Fruit fly (Drosophila melanogaster) whole organism, embryonic: ENCODE measurements around the gene Tsp96F.

Experiments used
- Atf3 ChIP-seq: fragments of 200-800 bp; sonication (Bioruptor generic); optimal IDR thresholded peaks from 3 replicates; lab custom pipeline; 2016; ENCODE audit warnings: missing biosample characterization, missing genetic modification characterization
- Atf6 ChIP-seq: fragments of 200-800 bp; sonication (Bioruptor generic); IDR thresholded peaks from 2 replicates; pipeline ENCODE4 v1.3.6; 2022; ENCODE audit warnings: missing biosample characterization, missing genetic modification characterization
- B-H2 ChIP-seq: fragments of 200-800 bp; sonication (Bioruptor generic); optimal IDR thresholded peaks from 2 replicates; lab custom pipeline; 2018; ENCODE audit warnings: missing biosample characterization, mild to moderate bottlenecking, missing genetic modification characterization
- CG11504 ChIP-seq: fragments of 200-800 bp; sonication (Bioruptor generic); optimal IDR thresholded peaks from 3 replicates; lab custom pipeline; 2019; ENCODE audit warnings: missing biosample characterization, mild to moderate bottlenecking, missing genetic modification characterization, moderate library complexity
- CG13287 ChIP-seq: fragments of 200-800 bp; sonication (Bioruptor generic); IDR thresholded peaks from 2 replicates; pipeline ENCODE4 v1.3.6; 2022; ENCODE audit warnings: missing biosample characterization, missing genetic modification characterization; ENCODE audit not compliant: partially characterized antibody
- CG14860 ChIP-seq: fragments of 200-800 bp; sonication (Bioruptor generic); IDR thresholded peaks from 3 replicates; pipeline ENCODE4 v1.3.6; 2022; ENCODE audit warnings: missing biosample characterization, missing genetic modification characterization; ENCODE audit not compliant: partially characterized antibody
- CG15514 ChIP-seq: fragments of 200-800 bp; sonication (Bioruptor generic); optimal IDR thresholded peaks from 3 replicates; lab custom pipeline; 2017; ENCODE audit warnings: missing biosample characterization, missing genetic modification characterization, mild to moderate bottlenecking, moderate library complexity, missing genetic modification reagents
- CG17186 ChIP-seq: fragments of 200-800 bp; sonication (Bioruptor generic); optimal IDR thresholded peaks from 3 replicates; lab custom pipeline; 2017; ENCODE audit warnings: missing biosample characterization, missing genetic modification reagents, missing genetic modification characterization
- CG30020 ChIP-seq: fragments of 200-800 bp; optimal IDR thresholded peaks from 2 replicates; lab custom pipeline; 2019; ENCODE audit warnings: missing biosample characterization, mild to moderate bottlenecking, missing genetic modification characterization, moderate library complexity
- CG31441 ChIP-seq: fragments of 200-800 bp; sonication (Bioruptor generic); IDR thresholded peaks from 2 replicates; pipeline ENCODE4 v1.3.6; 2022; ENCODE audit warnings: missing biosample characterization, missing genetic modification characterization
- CG33213 ChIP-seq: fragments of 200-800 bp; sonication (Bioruptor generic); optimal IDR thresholded peaks from 3 replicates; lab custom pipeline; 2016; ENCODE audit warnings: missing biosample characterization, missing genetic modification characterization
- CG3407 ChIP-seq: fragments of 200-800 bp; sonication (Bioruptor generic); optimal IDR thresholded peaks from 2 replicates; lab custom pipeline; 2018; ENCODE audit warnings: missing biosample characterization, mild to moderate bottlenecking, missing genetic modification characterization
- CG42726 ChIP-seq: fragments of 200-800 bp; sonication (Bioruptor generic); IDR thresholded peaks from 2 replicates; pipeline ENCODE4 v1.3.6; 2022; ENCODE audit warnings: missing biosample characterization, missing genetic modification characterization; ENCODE audit not compliant: partially characterized antibody
- CG4328 ChIP-seq: fragments of 200-800 bp; sonication (Bioruptor generic); optimal IDR thresholded peaks from 3 replicates; lab custom pipeline; 2017; ENCODE audit warnings: missing biosample characterization, missing genetic modification reagents, missing genetic modification characterization
- CG4730 ChIP-seq: fragments of 200-800 bp; sonication (Bioruptor generic); IDR thresholded peaks from 2 replicates; pipeline ENCODE4 v1.3.6; 2022; ENCODE audit warnings: missing biosample characterization, missing genetic modification characterization
- CG6272 ChIP-seq: fragments of 200-800 bp; sonication (Bioruptor generic); IDR thresholded peaks from 2 replicates; pipeline ENCODE4 v1.3.6; 2022; ENCODE audit warnings: missing biosample characterization, missing genetic modification characterization
- CG6683 ChIP-seq: fragments of 200-800 bp; sonication (Bioruptor generic); optimal IDR thresholded peaks from 2 replicates; lab custom pipeline; 2017; ENCODE audit warnings: missing biosample characterization, mild to moderate bottlenecking, missing genetic modification characterization, missing genetic modification reagents
- CG6689 ChIP-seq: fragments of 200-800 bp; sonication (Bioruptor generic); IDR thresholded peaks from 2 replicates; pipeline ENCODE4 v1.3.6; 2022; ENCODE audit warnings: missing biosample characterization, missing genetic modification characterization
- CG6854 ChIP-seq: fragments of 200-800 bp; sonication (Bioruptor generic); optimal IDR thresholded peaks from 3 replicates; lab custom pipeline; 2017; ENCODE audit warnings: missing biosample characterization, mild to moderate bottlenecking, missing genetic modification characterization
- CG8359 ChIP-seq: fragments of 200-800 bp; sonication (Bioruptor generic); optimal IDR thresholded peaks from 2 replicates; lab custom pipeline; 2017; ENCODE audit warnings: missing biosample characterization, mild to moderate bottlenecking, missing genetic modification characterization, borderline replicate concordance
- Kr ChIP-seq: fragments of 200-800 bp; sonication (Bioruptor generic); optimal IDR thresholded peaks from 2 replicates; lab custom pipeline; 2017; ENCODE audit warnings: missing biosample characterization, mild to moderate bottlenecking, missing genetic modification characterization
- MESR4 ChIP-seq: fragments of 200-800 bp; sonication (Bioruptor generic); optimal IDR thresholded peaks from 2 replicates; lab custom pipeline; 2018; ENCODE audit warnings: missing biosample characterization, mild to moderate bottlenecking, missing genetic modification characterization, moderate library complexity
- Oaz ChIP-seq: fragments of 200-800 bp; sonication (Bioruptor generic); IDR thresholded peaks from 2 replicates; pipeline ENCODE4 v1.3.6; 2022; ENCODE audit warnings: missing biosample characterization, missing genetic modification characterization
- Rfx ChIP-seq: fragments of 200-800 bp; sonication (Bioruptor generic); IDR thresholded peaks from 2 replicates; pipeline ENCODE4 v1.3.6; 2022; ENCODE audit warnings: missing biosample characterization, missing genetic modification characterization
- Sox100B ChIP-seq: fragments of 200-800 bp; sonication (Bioruptor generic); optimal IDR thresholded peaks from 3 replicates; lab custom pipeline; 2018; ENCODE audit warnings: missing biosample characterization, mild to moderate bottlenecking, missing genetic modification characterization
- Taf1 ChIP-seq: fragments of 200-800 bp; sonication (Bioruptor generic); IDR thresholded peaks from 2 replicates; pipeline ENCODE4 v1.3.6; 2022; ENCODE audit warnings: missing biosample characterization, missing genetic modification characterization
- Tbp ChIP-seq: fragments of >200 bp; optimal IDR thresholded peaks from 2 replicates; lab custom pipeline; 2018; ENCODE audit warnings: missing biosample characterization, missing genetic modification characterization
- amos ChIP-seq: fragments of 200-800 bp; sonication (Bioruptor generic); IDR thresholded peaks from 2 replicates; pipeline ENCODE4 v1.3.6; 2022; ENCODE audit warnings: missing biosample characterization, missing genetic modification characterization; ENCODE audit not compliant: partially characterized antibody
- cad ChIP-seq: fragments of >200 bp; optimal IDR thresholded peaks from 2 replicates; lab custom pipeline; 2017; ENCODE audit warnings: missing biosample characterization, missing genetic modification characterization
- dpn ChIP-seq, 2 experiments: fragments of 200-800 bp; sonication (Bioruptor generic); optimal IDR thresholded peaks; 3 replicates each; lab custom pipeline; 2016; ENCODE audit warnings: missing biosample characterization in 2 of 2, missing genetic modification characterization in 2 of 2
- ewg ChIP-seq: fragments of 200-800 bp; sonication (Bioruptor generic); optimal IDR thresholded peaks from 3 replicates; lab custom pipeline; 2017; ENCODE audit warnings: mild to moderate bottlenecking, missing biosample characterization, missing genetic modification reagents, missing genetic modification characterization
- gem ChIP-seq: fragments of 200-800 bp; sonication (Bioruptor generic); optimal IDR thresholded peaks from 2 replicates; lab custom pipeline; 2019; ENCODE audit warnings: missing biosample characterization, mild to moderate bottlenecking, missing genetic modification characterization, moderate library complexity
- inv ChIP-seq: fragments of 200-800 bp; sonication (Bioruptor generic); IDR thresholded peaks from 2 replicates; pipeline ENCODE4 v1.3.6; 2022; ENCODE audit warnings: missing biosample characterization, missing genetic modification characterization; ENCODE audit not compliant: partially characterized antibody
- kay ChIP-seq: fragments of 200-800 bp; sonication (Bioruptor generic); optimal IDR thresholded peaks from 2 replicates; lab custom pipeline; 2016; ENCODE audit warnings: missing biosample characterization, missing genetic modification characterization
- mirr ChIP-seq: fragments of 200-800 bp; sonication (Bioruptor generic); optimal IDR thresholded peaks from 3 replicates; lab custom pipeline; 2018; ENCODE audit warnings: missing biosample characterization, mild to moderate bottlenecking, missing genetic modification characterization
- mld ChIP-seq: fragments of 200-800 bp; sonication (Bioruptor generic); IDR thresholded peaks from 3 replicates; pipeline ENCODE4 v1.3.6; 2022; ENCODE audit warnings: missing biosample characterization, missing genetic modification characterization; ENCODE audit not compliant: partially characterized antibody
- nau ChIP-seq: fragments of 200-800 bp; sonication (Bioruptor generic); optimal IDR thresholded peaks from 3 replicates; lab custom pipeline; 2017; ENCODE audit warnings: missing biosample characterization, mild to moderate bottlenecking, missing genetic modification characterization, missing genetic modification reagents
- nom ChIP-seq: fragments of 200-800 bp; sonication (Bioruptor generic); optimal IDR thresholded peaks from 2 replicates; lab custom pipeline; 2017; ENCODE audit warnings: missing biosample characterization, missing genetic modification characterization, mild to moderate bottlenecking, moderate library complexity, missing genetic modification reagents
- p53 ChIP-seq: fragments of 200-800 bp; sonication (Bioruptor generic); optimal IDR thresholded peaks from 2 replicates; lab custom pipeline; 2016; ENCODE audit warnings: missing biosample characterization, missing genetic modification characterization
- pzg ChIP-seq: fragments of 200-800 bp; sonication (Bioruptor generic); optimal IDR thresholded peaks from 3 replicates; lab custom pipeline; 2018; ENCODE audit warnings: missing biosample characterization, mild to moderate bottlenecking, missing genetic modification characterization, moderate library complexity
- run ChIP-seq: fragments of 200-800 bp; sonication (Bioruptor generic); optimal IDR thresholded peaks from 3 replicates; lab custom pipeline; 2018; ENCODE audit warnings: missing biosample characterization, mild to moderate bottlenecking, missing genetic modification characterization
- so ChIP-seq: fragments of 200-800 bp; sonication (Bioruptor generic); IDR thresholded peaks from 3 replicates; pipeline ENCODE4 v1.3.6; 2022; ENCODE audit warnings: missing biosample characterization, missing genetic modification characterization
- sob ChIP-seq: fragments of 200-800 bp; sonication (Bioruptor generic); IDR thresholded peaks from 2 replicates; pipeline ENCODE4 v1.3.6; 2022; ENCODE audit warnings: missing biosample characterization, missing genetic modification characterization
- sqz ChIP-seq: fragments of 200-800 bp; sonication (Bioruptor generic); optimal IDR thresholded peaks from 3 replicates; lab custom pipeline; 2018; ENCODE audit warnings: missing biosample characterization, mild to moderate bottlenecking, missing genetic modification characterization
- trh ChIP-seq: fragments of 200-800 bp; sonication (Bioruptor generic); optimal IDR thresholded peaks from 2 replicates; lab custom pipeline; 2016; ENCODE audit warnings: missing biosample characterization, missing genetic modification characterization
- wek ChIP-seq: fragments of 200-800 bp; sonication (Bioruptor generic); optimal IDR thresholded peaks from 3 replicates; lab custom pipeline; 2018; ENCODE audit warnings: missing biosample characterization, mild to moderate bottlenecking, missing genetic modification characterization, moderate library complexity
- wor ChIP-seq: fragments of 200-800 bp; sonication (Bioruptor generic); IDR thresholded peaks from 2 replicates; pipeline ENCODE4 v1.3.6; 2022; ENCODE audit warnings: missing biosample characterization, missing genetic modification characterization
- zen2 ChIP-seq: fragments of 200-800 bp; sonication (Bioruptor generic); IDR thresholded peaks from 3 replicates; pipeline ENCODE4 v1.3.6; 2022; ENCODE audit warnings: missing biosample characterization, missing genetic modification characterization; ENCODE audit not compliant: partially characterized antibody

Gene Tsp96F

DNA sequence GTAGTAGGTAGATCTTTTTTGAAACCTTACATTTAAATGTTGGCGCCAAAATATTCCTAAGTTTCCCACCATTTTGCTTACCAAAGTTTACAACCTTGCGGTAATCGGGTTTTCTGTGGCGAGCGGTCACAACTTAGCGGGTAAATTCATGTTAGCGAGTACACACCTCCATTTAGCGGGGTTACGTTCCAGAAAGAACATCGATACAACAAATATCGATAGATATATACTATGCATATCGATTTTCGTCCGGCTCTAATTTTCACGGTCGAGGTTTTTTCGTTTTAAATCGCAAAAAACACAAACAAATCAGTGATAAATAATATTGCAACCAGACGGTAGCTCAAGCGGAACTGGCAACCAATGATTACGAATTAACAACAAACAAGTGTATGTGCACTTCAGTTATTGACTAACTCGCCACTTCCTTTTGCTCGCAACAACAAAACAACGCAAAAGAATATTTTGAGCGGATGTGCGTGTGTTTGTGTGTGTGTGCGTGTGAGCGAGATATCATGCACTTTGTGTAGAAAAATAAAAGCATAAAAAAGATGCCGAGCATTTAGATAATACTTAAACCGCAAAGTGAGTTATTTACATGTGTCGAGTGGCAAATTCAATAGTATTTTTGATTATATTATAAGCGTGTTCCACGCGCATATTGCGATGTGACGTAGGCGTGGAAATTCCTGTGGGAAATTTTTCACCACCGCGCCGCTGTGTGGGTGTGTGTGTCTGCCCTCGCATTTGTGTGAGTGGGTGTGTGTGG, 7.3 kb upstream of the Tsp96F start, which contains the start of gene Lnk (continued):
- TF ChIP-seq Tbp (GFP tag; lab: Kevin White, UChicago): no peak
- TF ChIP-seq CG17186 (GFP tag; lab: Kevin White, UChicago): peak; percentile 53
- TF ChIP-seq inv (GFP tag; lab: Robert Waterston, UW): peak; percentile 83
- TF ChIP-seq so: no peak
- no peak for TF ChIP-seq CG31441 (GFP tag; lab: Robert Waterston, UW)
- peak; percentile 95 for TF ChIP-seq MESR4 (GFP tag; lab: Kevin White, UChicago)
- TF ChIP-seq CG6683: no peak
- no peak for TF ChIP-seq kay (GFP tag; lab: Kevin White, UChicago)
- no peak for TF ChIP-seq wor (GFP tag; lab: Robert Waterston, UW)
- TF ChIP-seq CG4730: no peak
- TF ChIP-seq CG6272 (GFP tag; lab: Robert Waterston, UW): no peak
- peak; percentile 29 for TF ChIP-seq CG33213 (GFP tag; lab: Kevin White, UChicago)
- TF ChIP-seq Atf6 (GFP tag; lab: Robert Waterston, UW): peak; percentile 27; the same call in 1 of the 2 replicates
- TF ChIP-seq Kr (GFP tag; lab: Kevin White, UChicago): no peak
- TF ChIP-seq sqz (GFP tag; lab: Kevin White, UChicago): peak; percentile 14
- no peak for TF ChIP-seq sob (GFP tag; lab: Robert Waterston, UW)
- TF ChIP-seq trh: peak; percentile 17
- peak; percentile 76 for TF ChIP-seq nom (GFP tag; lab: Kevin White, UChicago)
- no peak for TF ChIP-seq cad (GFP tag; lab: Kevin White, UChicago)
- peak; percentile 97 for TF ChIP-seq amos (GFP tag; lab: Robert Waterston, UW)
- no peak for TF ChIP-seq ewg (GFP tag; lab: Kevin White, UChicago)
- TF ChIP-seq CG8359: no peak
- no peak for TF ChIP-seq CG6689
- peak; percentile 76 for TF ChIP-seq CG15514 (GFP tag; lab: Kevin White, UChicago)
- peak; percentile 67; the same call in 2 of the 3 replicates for TF ChIP-seq CG14860 (GFP tag; lab: Robert Waterston, UW)
- no peak for TF ChIP-seq gem (tag; lab: Kevin White, UChicago)
- TF ChIP-seq Rfx (GFP tag; lab: Robert Waterston, UW): peak; percentile 61
- TF ChIP-seq CG4328 (GFP tag; lab: Kevin White, UChicago): peak; percentile 14
- TF ChIP-seq mirr (GFP tag; lab: Kevin White, UChicago): peak; percentile 23
- TF ChIP-seq run (tag; lab: Kevin White, UChicago): no peak
- no peak for TF ChIP-seq Taf1 (GFP tag; lab: Robert Waterston, UW)
- TF ChIP-seq dpn (GFP tag; optimal IDR thresholded peaks at IDR 0.05; lab: Kevin White, UChicago): peak; percentile 10 to 33
- peak; percentile 86; the same call in 2 of the 3 replicates for TF ChIP-seq mld (GFP tag; lab: Robert Waterston, UW)
- TF ChIP-seq CG42726 (GFP tag; lab: Robert Waterston, UW): peak; percentile 96
- peak; percentile 18 for TF ChIP-seq CG6854 (GFP tag; lab: Kevin White, UChicago)
- no peak for TF ChIP-seq Oaz
- peak; percentile 98 for TF ChIP-seq pzg (GFP tag; lab: Kevin White, UChicago)
- TF ChIP-seq Atf3 (GFP tag; lab: Kevin White, UChicago): no peak
- peak; percentile 43 for TF ChIP-seq nau
- TF ChIP-seq CG13287 (GFP tag; lab: Robert Waterston, UW): peak; percentile 91
- TF ChIP-seq p53: peak; percentile 2
- no peak for TF ChIP-seq Sox100B
- no peak for TF ChIP-seq CG3407
- TF ChIP-seq wek (GFP tag; lab: Kevin White, UChicago): peak; percentile 4
- TF ChIP-seq CG30020 (tag; lab: Kevin White, UChicago): peak; percentile 12
- no peak for TF ChIP-seq CG11504
- peak; percentile 47 for TF ChIP-seq B-H2
- TF ChIP-seq zen2 (GFP tag; lab: Robert Waterston, UW): no peak; the same call in 2 of the 3 replicates
